Worm (Caenorhabditis elegans) whole organism, L4 larva: ENCODE results near the gene B0250.18.

Source experiments
- aly-2 ChIP-seq: sonication (generic microtip); optimal IDR thresholded peaks from 2 replicates; lab custom pipeline; 2018; ENCODE audit warnings: missing biosample characterization, missing genetic modification characterization
- ces-1 ChIP-seq: fragments of 150-350 bp; sonication (generic microtip); optimal IDR thresholded peaks from 4 replicates; lab custom pipeline; 2014; ENCODE audit warnings: missing biosample characterization, missing genetic modification reagents, missing genetic modification characterization
- lin-39 ChIP-seq: fragments of 150-350 bp; optimal IDR thresholded peaks from 2 replicates; lab custom pipeline; 2014; ENCODE audit warnings: missing biosample characterization, missing genetic modification reagents, missing genetic modification characterization
- nhr-42 ChIP-seq: fragments of 200-800 bp; sonication (Bioruptor generic); IDR thresholded peaks from 2 replicates; pipeline ENCODE4 v1.3.6; 2022; ENCODE audit warnings: missing genetic modification characterization, missing compliant biosample characterization
- ztf-7 ChIP-seq: fragments of 150-350 bp; optimal IDR thresholded peaks from 2 replicates; lab custom pipeline; 2014; ENCODE audit warnings: missing biosample characterization, missing genetic modification characterization

- TF ChIP-seq ztf-7 (tag; lab: Kevin White, UChicago): no peak
- no peak for TF ChIP-seq aly-2 (tag; lab: Kevin White, UChicago)
- TF ChIP-seq lin-39: no peak
- TF ChIP-seq nhr-42: no peak
- no peak for TF ChIP-seq ces-1 (GFP tag; lab: Kevin White, UChicago)
Measured at ce11 chrV:20409016-20409415, 51.7 kb downstream of the B0250.18 start.
